Fruit fly (Drosophila melanogaster) whole organism, embryonic: ENCODE results near the gene Cyt-c1.

Experiments used
- Atf3 ChIP-seq: fragments of 200-800 bp; sonication (Bioruptor generic); optimal IDR thresholded peaks from 3 replicates; lab custom pipeline; 2016; ENCODE audit warnings: missing biosample characterization, missing genetic modification characterization
- BtbVII ChIP-seq: fragments of 200-800 bp; sonication (Bioruptor generic); optimal IDR thresholded peaks from 3 replicates; lab custom pipeline; 2017; ENCODE audit warnings: missing biosample characterization, mild to moderate bottlenecking, missing genetic modification characterization
- CG10979 ChIP-seq: fragments of 200-800 bp; sonication (Bioruptor generic); optimal IDR thresholded peaks from 2 replicates; lab custom pipeline; 2018; ENCODE audit warnings: missing biosample characterization, mild to moderate bottlenecking, missing genetic modification characterization, moderate library complexity
- CG11085 ChIP-seq: fragments of 200-800 bp; sonication (Bioruptor generic); IDR thresholded peaks from 2 replicates; pipeline ENCODE4 v1.3.6; 2022; ENCODE audit warnings: missing biosample characterization, missing genetic modification characterization
- CG11504 ChIP-seq: fragments of 200-800 bp; sonication (Bioruptor generic); optimal IDR thresholded peaks from 3 replicates; lab custom pipeline; 2019; ENCODE audit warnings: missing biosample characterization, mild to moderate bottlenecking, missing genetic modification characterization, moderate library complexity
- CG12071 ChIP-seq: fragments of 200-800 bp; sonication (Bioruptor generic); optimal IDR thresholded peaks from 3 replicates; lab custom pipeline; 2018; ENCODE audit warnings: missing biosample characterization, mild to moderate bottlenecking, missing genetic modification characterization
- CG13424 ChIP-seq: fragments of 200-800 bp; sonication (Bioruptor generic); optimal IDR thresholded peaks from 2 replicates; lab custom pipeline; 2019; ENCODE audit warnings: missing biosample characterization, mild to moderate bottlenecking, missing genetic modification characterization, moderate library complexity
- CG1529 ChIP-seq: fragments of 200-800 bp; sonication (Bioruptor generic); optimal IDR thresholded peaks from 3 replicates; lab custom pipeline; 2018; ENCODE audit warnings: missing biosample characterization, missing genetic modification characterization
- CG1603 ChIP-seq: fragments of 200-800 bp; sonication (Bioruptor generic); optimal IDR thresholded peaks from 2 replicates; lab custom pipeline; 2019; ENCODE audit warnings: missing biosample characterization, mild to moderate bottlenecking, missing genetic modification characterization, moderate library complexity
- CG17328 ChIP-seq: fragments of 200-800 bp; sonication (Bioruptor generic); IDR thresholded peaks from 2 replicates; pipeline ENCODE4 v1.3.6; 2022; ENCODE audit warnings: missing biosample characterization, missing genetic modification characterization
- CG17912 ChIP-seq: fragments of 200-800 bp; sonication (Bioruptor generic); optimal IDR thresholded peaks from 2 replicates; lab custom pipeline; 2018; ENCODE audit warnings: missing biosample characterization, mild to moderate bottlenecking, missing genetic modification characterization
- CG18011 ChIP-seq: fragments of 200-800 bp; sonication (Bioruptor generic); optimal IDR thresholded peaks from 2 replicates; lab custom pipeline; 2017; ENCODE audit warnings: missing biosample characterization, missing genetic modification characterization, mild to moderate bottlenecking, moderate library complexity, missing genotype
- CG1832 ChIP-seq: fragments of 200-800 bp; sonication (Bioruptor generic); optimal IDR thresholded peaks from 2 replicates; lab custom pipeline; 2017; ENCODE audit warnings: missing biosample characterization, mild to moderate bottlenecking, missing genetic modification characterization, inconsistent platforms
- CG18476 ChIP-seq: fragments of 200-800 bp; sonication (Bioruptor generic); optimal IDR thresholded peaks from 2 replicates; lab custom pipeline; 2016; ENCODE audit warnings: missing biosample characterization, mild to moderate bottlenecking, missing genetic modification characterization
- CG18764 ChIP-seq: fragments of 200-800 bp; sonication (Bioruptor generic); optimal IDR thresholded peaks from 3 replicates; lab custom pipeline; 2016; ENCODE audit warnings: missing biosample characterization, missing genetic modification characterization
- CG2199 ChIP-seq: fragments of 200-800 bp; sonication (Bioruptor generic); IDR thresholded peaks from 3 replicates; pipeline ENCODE4 v1.3.6; 2022; ENCODE audit warnings: missing biosample characterization, missing genetic modification characterization
- CG2889 ChIP-seq: fragments of 200-800 bp; sonication (Bioruptor generic); IDR thresholded peaks from 3 replicates; pipeline ENCODE4 v1.3.6; 2022; ENCODE audit warnings: missing biosample characterization, missing genetic modification characterization
- CG3065 ChIP-seq: fragments of 200-800 bp; sonication (Bioruptor generic); optimal IDR thresholded peaks from 2 replicates; lab custom pipeline; 2016; ENCODE audit warnings: missing biosample characterization, missing genetic modification characterization
- CG3726 ChIP-seq: fragments of 200-800 bp; sonication (Bioruptor generic); IDR thresholded peaks from 3 replicates; pipeline ENCODE4, ENCODE4 v1.3.6; 2022; ENCODE audit warnings: missing biosample characterization, missing genetic modification characterization
- CG4424 ChIP-seq: fragments of 200-800 bp; sonication (Bioruptor generic); optimal IDR thresholded peaks from 3 replicates; lab custom pipeline; 2016; ENCODE audit warnings: missing biosample characterization, missing genetic modification characterization
- CG7372 ChIP-seq: fragments of 200-800 bp; sonication (Bioruptor generic); IDR thresholded peaks from 2 replicates; pipeline ENCODE4 v1.3.6; 2022; ENCODE audit warnings: missing biosample characterization, missing genetic modification characterization
- CG8281 ChIP-seq: fragments of 200-800 bp; sonication (Bioruptor generic); optimal IDR thresholded peaks from 2 replicates; lab custom pipeline; 2018; ENCODE audit warnings: missing biosample characterization, mild to moderate bottlenecking, missing genetic modification characterization, moderate library complexity
- CG8359 ChIP-seq: fragments of 200-800 bp; sonication (Bioruptor generic); optimal IDR thresholded peaks from 2 replicates; lab custom pipeline; 2017; ENCODE audit warnings: missing biosample characterization, mild to moderate bottlenecking, missing genetic modification characterization, borderline replicate concordance
- CG9437 ChIP-seq: fragments of 200-800 bp; sonication (Bioruptor generic); optimal IDR thresholded peaks from 2 replicates; lab custom pipeline; 2018; ENCODE audit warnings: missing biosample characterization, mild to moderate bottlenecking, missing genetic modification characterization
- CG9609 ChIP-seq: fragments of 200-800 bp; sonication (Bioruptor generic); optimal IDR thresholded peaks from 3 replicates; lab custom pipeline; 2016; ENCODE audit warnings: missing biosample characterization, missing genetic modification characterization
- CG9932 ChIP-seq: fragments of 200-800 bp; sonication (Bioruptor generic); IDR thresholded peaks from 2 replicates; pipeline ENCODE4 v1.3.6; 2022; ENCODE audit warnings: missing biosample characterization, missing genetic modification characterization
- CTCF ChIP-seq: fragments of 200-800 bp; sonication (Bioruptor generic); optimal IDR thresholded peaks from 2 replicates; lab custom pipeline; 2017; ENCODE audit warnings: missing biosample characterization, mild to moderate bottlenecking, missing genetic modification characterization, moderate library complexity
- D19A ChIP-seq: fragments of 200-800 bp; optimal IDR thresholded peaks from 3 replicates; lab custom pipeline; 2019; ENCODE audit warnings: missing biosample characterization, mild to moderate bottlenecking, missing genetic modification characterization, moderate library complexity
- Fer2 ChIP-seq: fragments of 200-800 bp; sonication (Bioruptor generic); optimal IDR thresholded peaks from 2 replicates; lab custom pipeline; 2018; ENCODE audit warnings: missing biosample characterization, mild to moderate bottlenecking, missing genetic modification characterization, moderate library complexity
- Hr39 ChIP-seq: fragments of >200 bp; optimal IDR thresholded peaks from 2 replicates; lab custom pipeline; 2017
- Kr ChIP-seq: fragments of 200-800 bp; sonication (Bioruptor generic); optimal IDR thresholded peaks from 2 replicates; lab custom pipeline; 2017; ENCODE audit warnings: missing biosample characterization, mild to moderate bottlenecking, missing genetic modification characterization
- Optix ChIP-seq: fragments of 200-800 bp; sonication (Bioruptor generic); IDR thresholded peaks from 3 replicates; pipeline ENCODE4 v1.3.6; 2022; ENCODE audit warnings: missing biosample characterization, missing genetic modification characterization
- Sox100B ChIP-seq: fragments of 200-800 bp; sonication (Bioruptor generic); optimal IDR thresholded peaks from 3 replicates; lab custom pipeline; 2018; ENCODE audit warnings: missing biosample characterization, mild to moderate bottlenecking, missing genetic modification characterization
- Sry-δ ChIP-seq: fragments of 200-800 bp; sonication (Bioruptor generic); optimal IDR thresholded peaks from 2 replicates; lab custom pipeline; 2016; ENCODE audit warnings: missing biosample characterization, missing genetic modification characterization
- Ssrp ChIP-seq: fragments of 200-800 bp; sonication (Bioruptor generic); optimal IDR thresholded peaks from 2 replicates; lab custom pipeline; 2018; ENCODE audit warnings: missing biosample characterization, mild to moderate bottlenecking, missing genetic modification characterization, moderate library complexity
- bbx ChIP-seq: fragments of 200-800 bp; sonication (Bioruptor generic); IDR thresholded peaks from 2 replicates; pipeline ENCODE4 v1.3.6; 2022; ENCODE audit warnings: missing biosample characterization, missing genetic modification characterization; ENCODE audit not compliant: partially characterized antibody
- btn ChIP-seq: fragments of 200-800 bp; sonication (Bioruptor generic); optimal IDR thresholded peaks from 2 replicates; lab custom pipeline; 2016; ENCODE audit warnings: missing biosample characterization, missing genetic modification characterization
- emc ChIP-seq: fragments of 200-800 bp; sonication (Bioruptor generic); optimal IDR thresholded peaks from 2 replicates; lab custom pipeline; 2016; ENCODE audit warnings: missing biosample characterization, missing genetic modification characterization
- eyg ChIP-seq: fragments of 200-800 bp; sonication (Bioruptor generic); optimal IDR thresholded peaks from 3 replicates; lab custom pipeline; 2016; ENCODE audit warnings: missing biosample characterization, missing genetic modification characterization
- gcm ChIP-seq: fragments of 200-800 bp; sonication (Bioruptor generic); optimal IDR thresholded peaks from 2 replicates; lab custom pipeline; 2019; ENCODE audit warnings: missing biosample characterization, mild to moderate bottlenecking, missing genetic modification characterization, moderate library complexity
- gem ChIP-seq: fragments of 200-800 bp; sonication (Bioruptor generic); optimal IDR thresholded peaks from 2 replicates; lab custom pipeline; 2019; ENCODE audit warnings: missing biosample characterization, mild to moderate bottlenecking, missing genetic modification characterization, moderate library complexity
- ind ChIP-seq: fragments of 200-800 bp; sonication (Bioruptor generic); optimal IDR thresholded peaks from 3 replicates; lab custom pipeline; 2016; ENCODE audit warnings: missing biosample characterization, missing genetic modification characterization
- jigr1 ChIP-seq: fragments of 200-800 bp; sonication (Bioruptor generic); IDR thresholded peaks from 3 replicates; pipeline ENCODE4 v1.3.6; 2022; ENCODE audit warnings: missing biosample characterization, missing genetic modification characterization
- ken ChIP-seq: fragments of 200-800 bp; sonication (Bioruptor generic); IDR thresholded peaks from 3 replicates; pipeline ENCODE4 v1.3.6; 2022; ENCODE audit warnings: missing biosample characterization, missing genetic modification characterization
- nerfin-1 ChIP-seq: fragments of 200-800 bp; sonication (Bioruptor generic); optimal IDR thresholded peaks from 3 replicates; lab custom pipeline; 2019; ENCODE audit warnings: missing biosample characterization, mild to moderate bottlenecking, missing genetic modification characterization, moderate library complexity
- repo ChIP-seq: fragments of 200-800 bp; sonication (Bioruptor generic); optimal IDR thresholded peaks from 2 replicates; lab custom pipeline; 2016; ENCODE audit warnings: missing biosample characterization, missing genetic modification characterization
- ro ChIP-seq: fragments of 200-800 bp; sonication (Bioruptor generic); IDR thresholded peaks from 2 replicates; pipeline ENCODE4 v1.3.6; 2022; ENCODE audit warnings: missing biosample characterization, missing genetic modification characterization
- slp2 ChIP-seq: fragments of 200-800 bp; sonication (Bioruptor generic); optimal IDR thresholded peaks from 2 replicates; lab custom pipeline; 2016; ENCODE audit warnings: missing biosample characterization, missing genetic modification characterization
- trh ChIP-seq: fragments of 200-800 bp; sonication (Bioruptor generic); optimal IDR thresholded peaks from 2 replicates; lab custom pipeline; 2016; ENCODE audit warnings: missing biosample characterization, missing genetic modification characterization
- wor ChIP-seq: fragments of 200-800 bp; sonication (Bioruptor generic); IDR thresholded peaks from 2 replicates; pipeline ENCODE4 v1.3.6; 2022; ENCODE audit warnings: missing biosample characterization, missing genetic modification characterization
- zfh1 ChIP-seq: fragments of 200-800 bp; sonication (Bioruptor generic); IDR thresholded peaks from 3 replicates; pipeline ENCODE4 v1.3.6; 2022; ENCODE audit warnings: missing biosample characterization, missing genetic modification characterization
- zfh2 ChIP-seq: fragments of 200-800 bp; sonication (Bioruptor generic); optimal IDR thresholded peaks from 2 replicates; lab custom pipeline; 2016; ENCODE audit warnings: missing biosample characterization, missing genetic modification characterization

Gene Cyt-c1

dm6 chr3L:5365164-5365879 is 5.3 kb downstream of the Cyt-c1 start (continued):
- TF ChIP-seq BtbVII (GFP tag; lab: Kevin White, UChicago) (no peak), CG2889 (no peak), Fer2 (tag; lab: Kevin White, UChicago) (no peak), CG9437 (GFP tag; lab: Kevin White, UChicago) (peak; percentile 35), gcm (GFP tag; lab: Kevin White, UChicago) (peak; percentile 3), ken (no peak), CG7372 (GFP tag; lab: Robert Waterston, UW) (no peak), ind (no peak), Ssrp (tag; lab: Kevin White, UChicago) (no peak), CTCF (GFP tag; lab: Kevin White, UChicago) (no peak), Hr39 (lab: Kevin White, UChicago) (no peak), zfh2 (no peak), CG3065 (no peak), CG9932 (GFP tag; lab: Robert Waterston, UW) (peak; percentile 51), eyg (GFP tag; lab: Kevin White, UChicago) (no peak), Optix (GFP tag; lab: Robert Waterston, UW) (no peak), CG11504 (tag; lab: Kevin White, UChicago) (no peak), CG8359 (no peak), CG1529 (GFP tag; lab: Kevin White, UChicago) (no peak), bbx (GFP tag; lab: Robert Waterston, UW) (no peak), CG18764 (no peak), ro (GFP tag; lab: Robert Waterston, UW) (no peak), CG18476 (GFP tag; lab: Kevin White, UChicago) (no peak), CG3726 (GFP tag; lab: Robert Waterston, UW) (no peak), Kr (GFP tag; lab: Kevin White, UChicago) (no peak), slp2 (GFP tag; lab: Kevin White, UChicago) (no peak), Sox100B (GFP tag; lab: Kevin White, UChicago) (peak; percentile 9), nerfin-1 (tag; lab: Kevin White, UChicago) (no peak), zfh1 (GFP tag; lab: Robert Waterston, UW) (no peak), CG1832 (GFP tag; lab: Kevin White, UChicago) (peak; percentile 78), CG2199 (GFP tag; lab: Robert Waterston, UW) (no peak), CG17328 (GFP tag; lab: Robert Waterston, UW) (peak; percentile 6; the same call in 1 of the 2 replicates), CG8281 (tag; lab: Kevin White, UChicago) (no peak), CG4424 (GFP tag; lab: Kevin White, UChicago) (peak; percentile 57), gem (tag; lab: Kevin White, UChicago) (peak; percentile 58), CG11085 (GFP tag; lab: Robert Waterston, UW) (no peak), jigr1 (GFP tag; lab: Robert Waterston, UW) (no peak), repo (no peak), CG18011 (GFP tag; lab: Kevin White, UChicago) (peak; percentile 8), trh (no peak), D19A (tag; lab: Kevin White, UChicago) (no peak), Sry-δ (GFP tag; lab: Kevin White, UChicago) (no peak), btn (GFP tag; lab: Kevin White, UChicago) (no peak), emc (GFP tag; lab: Kevin White, UChicago) (no peak), wor (GFP tag; lab: Robert Waterston, UW) (no peak), CG1603 (tag; lab: Kevin White, UChicago) (peak; percentile 19), CG13424 (tag; lab: Kevin White, UChicago) (no peak), CG9609 (GFP tag; lab: Kevin White, UChicago) (no peak), Atf3 (GFP tag; lab: Kevin White, UChicago) (no peak), CG17912 (GFP tag; lab: Kevin White, UChicago) (no peak), CG10979 (tag; lab: Kevin White, UChicago) (peak; percentile 10), CG12071 (GFP tag; lab: Kevin White, UChicago) (no peak)
